Fruit fly (Drosophila melanogaster): ENCODE measurements around the gene Ugt37E1.

Ugt37E1 gene

DNA sequence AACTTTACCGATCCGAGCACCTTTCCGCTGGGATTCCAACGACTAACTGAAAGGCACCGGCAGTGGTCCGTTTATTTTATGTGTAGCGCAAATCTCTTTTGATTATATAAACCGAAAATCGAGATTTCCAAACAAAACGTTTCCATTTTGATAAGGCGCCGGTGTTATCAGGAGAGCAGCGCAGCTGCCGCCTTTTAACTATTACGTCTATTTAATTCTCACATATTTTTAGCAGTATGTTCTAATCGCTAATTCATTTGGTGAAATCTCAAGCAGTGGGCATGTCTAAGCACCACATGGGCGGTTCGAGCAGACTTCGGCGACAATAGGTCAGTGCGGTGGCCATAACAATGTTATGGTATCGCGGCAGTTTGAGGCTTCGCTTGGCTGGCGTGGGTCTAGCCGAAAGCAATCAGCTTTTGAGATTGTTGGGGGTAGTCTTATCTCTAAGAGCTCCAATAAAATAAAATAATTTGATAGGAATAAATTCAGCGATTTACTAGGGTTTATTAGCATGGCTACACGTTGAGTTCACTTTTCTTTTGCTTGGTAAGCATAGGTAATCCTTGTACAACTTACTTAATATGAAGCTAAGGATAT, 5.6 kb upstream of the Ugt37E1 start, which contains the start of gene Cyt-b5-r (continued):
- no peak for TF ChIP-seq CG31441 (GFP tag; IDR thresholded peaks at IDR 0.05)
- no peak for TF ChIP-seq HmgD (GFP tag; optimal IDR thresholded peaks at IDR 0.05)
- no peak for TF ChIP-seq zfh2 (GFP tag; optimal IDR thresholded peaks at IDR 0.05)
- TF ChIP-seq MTF-1 (GFP tag; optimal IDR thresholded peaks at IDR 0.05; ENCODE audit: borderline replicate concordance) = no peak
- TF ChIP-seq Fer2 (tag; optimal IDR thresholded peaks at IDR 0.05) = no peak
- TF ChIP-seq CG7556 (GFP tag; optimal IDR thresholded peaks at IDR 0.05) = no peak
- TF ChIP-seq shn (GFP tag; optimal IDR thresholded peaks at IDR 0.05) = no peak
- no peak for TF ChIP-seq CG6689 (GFP tag; IDR thresholded peaks at IDR 0.05)
- TF ChIP-seq CG9932 (GFP tag; IDR thresholded peaks at IDR 0.05) = no peak
- no peak for TF ChIP-seq ken (GFP tag; IDR thresholded peaks at IDR 0.05)
- TF ChIP-seq CG13296 (GFP tag; optimal IDR thresholded peaks at IDR 0.05) = no peak
- TF ChIP-seq CG34376 (GFP tag; optimal IDR thresholded peaks at IDR 0.05) = peak; percentile 96
- no peak for TF ChIP-seq CG16813 (GFP tag; IDR thresholded peaks at IDR 0.05; ENCODE audit: partially characterized antibody)
- TF ChIP-seq chinmo (GFP tag; IDR thresholded peaks at IDR 0.05; ENCODE audit: partially characterized antibody) = 0 out of 4 replicates have a peak, but pooled peaks have one; percentile 42
- no peak for TF ChIP-seq CG34224 (GFP tag; IDR thresholded peaks at IDR 0.05; ENCODE audit: partially characterized antibody)
- TF ChIP-seq gsb-n (tag; optimal IDR thresholded peaks at IDR 0.05) = no peak
- no peak for TF ChIP-seq CG11695 (GFP tag; IDR thresholded peaks at IDR 0.05)
- no peak for TF ChIP-seq ase (GFP tag; IDR thresholded peaks at IDR 0.05)
- no peak for TF ChIP-seq crol (GFP tag; IDR thresholded peaks at IDR 0.05)
- no peak for TF ChIP-seq CG3065 (GFP tag; optimal IDR thresholded peaks at IDR 0.05)
- no peak for TF ChIP-seq CG1647 (GFP tag; optimal IDR thresholded peaks at IDR 0.05)
- TF ChIP-seq CG17186 (GFP tag; optimal IDR thresholded peaks at IDR 0.05) = no peak
- TF ChIP-seq NK7.1 (GFP tag; optimal IDR thresholded peaks at IDR 0.05) = no peak
- no peak for TF ChIP-seq Atf3 (GFP tag; optimal IDR thresholded peaks at IDR 0.05)
- TF ChIP-seq Hr78 (GFP tag; optimal IDR thresholded peaks at IDR 0.05) = peak in 1 of 2 experiments; percentile 56
- no peak for TF ChIP-seq CG4282 (GFP tag; optimal IDR thresholded peaks at IDR 0.05)
- TF ChIP-seq Hsf (GFP tag; optimal IDR thresholded peaks at IDR 0.05) = no peak
- TF ChIP-seq CG10274 (GFP tag; optimal IDR thresholded peaks at IDR 0.05) = no peak
- no peak for TF ChIP-seq Gug (GFP tag; IDR thresholded peaks at IDR 0.05)
- no peak for TF ChIP-seq CG15514 (GFP tag; optimal IDR thresholded peaks at IDR 0.05)
- TF ChIP-seq sens-2 (GFP tag; IDR thresholded peaks at IDR 0.05) = 0 out of 2 replicates have a peak, but pooled peaks have one; percentile 6
- peak; percentile 31 for TF ChIP-seq CG2678 (tag; optimal IDR thresholded peaks at IDR 0.05)
- TF ChIP-seq HLH4C (GFP tag; IDR thresholded peaks at IDR 0.05; ENCODE audit: partially characterized antibody) = no peak
- no peak for TF ChIP-seq CG14860 (GFP tag; IDR thresholded peaks at IDR 0.05; ENCODE audit: partially characterized antibody)
- no peak for TF ChIP-seq CG17802 (tag; optimal IDR thresholded peaks at IDR 0.05)
- TF ChIP-seq CG6765 (GFP tag; optimal IDR thresholded peaks at IDR 0.05) = no peak
- no peak for TF ChIP-seq CG10321 (GFP tag; IDR thresholded peaks at IDR 0.05)
- no peak for TF ChIP-seq CG13775 (GFP tag; optimal IDR thresholded peaks at IDR 0.05)
- TF ChIP-seq CG13624 (GFP tag; optimal IDR thresholded peaks at IDR 0.05) = no peak
- TF ChIP-seq Blimp-1 (GFP tag; optimal IDR thresholded peaks at IDR 0.05) = no peak
- no peak for TF ChIP-seq CG16815 (GFP tag; optimal IDR thresholded peaks at IDR 0.05)
- TF ChIP-seq CG9797 (GFP tag; optimal IDR thresholded peaks at IDR 0.05) = no peak
- no peak for TF ChIP-seq CG43689 (GFP tag; IDR thresholded peaks at IDR 0.05)
- peak; percentile 17 for TF ChIP-seq Med (GFP tag)
- no peak for TF ChIP-seq Mes4 (GFP tag; optimal IDR thresholded peaks at IDR 0.05)
- no peak for TF ChIP-seq CG2199 (GFP tag; IDR thresholded peaks at IDR 0.05)
- no peak for TF ChIP-seq CG15696 (tag; optimal IDR thresholded peaks at IDR 0.05)
- TF ChIP-seq amos (GFP tag; IDR thresholded peaks at IDR 0.05; ENCODE audit: partially characterized antibody) = no peak
- no peak for TF ChIP-seq CG32772 (GFP tag; IDR thresholded peaks at IDR 0.05)
- TF ChIP-seq tio (GFP tag; optimal IDR thresholded peaks at IDR 0.05) = no peak

Measured in whole organism, embryonic.